Fruit fly (Drosophila melanogaster): ENCODE data around the gene CG42709.

Gene CG42709

dm6 chr3L:12806290-12806743, 16.3 kb downstream of the CG42709 start (continued):
- peak; percentile 35 for TF ChIP-seq Fer3 (tag; optimal IDR thresholded peaks at IDR 0.05)
- TF ChIP-seq CG8924 (tag; optimal IDR thresholded peaks at IDR 0.05): peak; percentile 78
- no peak for TF ChIP-seq sqz (GFP tag; optimal IDR thresholded peaks at IDR 0.05)
- TF ChIP-seq NfI (GFP tag; optimal IDR thresholded peaks at IDR 0.05): peak; percentile 61
- no peak for TF ChIP-seq sim (GFP tag; IDR thresholded peaks at IDR 0.05)
- TF ChIP-seq Trl (optimal IDR thresholded peaks at IDR 0.05): peak in 1 of 2 experiments; percentile 37
- TF ChIP-seq Trl (GFP tag; optimal IDR thresholded peaks at IDR 0.05): no peak
- TF ChIP-seq oc (tag; optimal IDR thresholded peaks at IDR 0.05): peak; percentile 64
- no peak for TF ChIP-seq zen2 (GFP tag; IDR thresholded peaks at IDR 0.05; ENCODE audit: partially characterized antibody)
- peak; percentile 52 for TF ChIP-seq Asciz (GFP tag; optimal IDR thresholded peaks at IDR 0.05)
- TF ChIP-seq Lhr (GFP tag; optimal IDR thresholded peaks at IDR 0.05): no peak
- TF ChIP-seq Xbp1 (GFP tag; optimal IDR thresholded peaks at IDR 0.05): peak; percentile 68
- no peak for TF ChIP-seq Atf6 (GFP tag; IDR thresholded peaks at IDR 0.05)
- TF ChIP-seq CG14014 (GFP tag; IDR thresholded peaks at IDR 0.05): peak; percentile 51; the same call in 1 of the 2 replicates
- TF ChIP-seq E2f2 (GFP tag; IDR thresholded peaks at IDR 0.05): no peak; the same call in 1 of the 2 replicates
- TF ChIP-seq CG9876 (GFP tag; optimal IDR thresholded peaks at IDR 0.05): no peak
- TF ChIP-seq row (GFP tag; IDR thresholded peaks at IDR 0.05): peak; percentile 72
- no peak for TF ChIP-seq Gsc (GFP tag; IDR thresholded peaks at IDR 0.05)
- no peak for TF ChIP-seq Bgb (GFP tag; IDR thresholded peaks at IDR 0.05; ENCODE audit: partially characterized antibody)
- TF ChIP-seq chinmo (GFP tag; IDR thresholded peaks at IDR 0.05; ENCODE audit: partially characterized antibody): peak; percentile 95; the same call in 3 of the 4 replicates
- TF ChIP-seq CG8290 (GFP tag; optimal IDR thresholded peaks at IDR 0.05): no peak
- peak in 1 of 2 experiments; percentile 39 for TF ChIP-seq CG8290 (tag; optimal IDR thresholded peaks at IDR 0.05)
- peak; percentile 37 for TF ChIP-seq Elba2 (GFP tag; optimal IDR thresholded peaks at IDR 0.05)
- peak; percentile 33 for TF ChIP-seq CG6254 (GFP tag; optimal IDR thresholded peaks at IDR 0.05)
- TF ChIP-seq CG6272 (GFP tag; IDR thresholded peaks at IDR 0.05): no peak
- TF ChIP-seq ato (GFP tag; IDR thresholded peaks at IDR 0.05; ENCODE audit: partially characterized antibody): no peak
- 0 out of 2 replicates have a peak, but pooled peaks have one; percentile 19 for TF ChIP-seq E2f1 (GFP tag; IDR thresholded peaks at IDR 0.05)
- TF ChIP-seq dimm (GFP tag; IDR thresholded peaks at IDR 0.05): no peak
- TF ChIP-seq Mad (GFP tag; optimal IDR thresholded peaks at IDR 0.05): peak; percentile 4
- TF ChIP-seq stc (GFP tag; IDR thresholded peaks at IDR 0.05): peak; percentile 61; the same call in 1 of the 2 replicates
- TF ChIP-seq CG7839 (tag; optimal IDR thresholded peaks at IDR 0.05): peak; percentile 63
- TF ChIP-seq bab2 (GFP tag; optimal IDR thresholded peaks at IDR 0.05): no peak
- TF ChIP-seq seq (GFP tag; IDR thresholded peaks at IDR 0.05): no peak
- peak; percentile 21 for TF ChIP-seq CG12659 (GFP tag; optimal IDR thresholded peaks at IDR 0.05)
- peak; percentile 67 for TF ChIP-seq CG17359 (tag; optimal IDR thresholded peaks at IDR 0.05)
- no peak for TF ChIP-seq Poxn (GFP tag; IDR thresholded peaks at IDR 0.05)
- no peak for TF ChIP-seq lab (GFP tag; optimal IDR thresholded peaks at IDR 0.05)
- 0 out of 3 replicates have a peak, but pooled peaks have one; percentile 41 for TF ChIP-seq tgo (GFP tag; IDR thresholded peaks at IDR 0.05)
- TF ChIP-seq Dad (GFP tag; optimal IDR thresholded peaks at IDR 0.05): no peak
- TF ChIP-seq Dll (GFP tag; IDR thresholded peaks at IDR 0.05; ENCODE audit: partially characterized antibody): no peak
- no peak for TF ChIP-seq CG11560 (tag; IDR thresholded peaks at IDR 0.05)
- TF ChIP-seq PHDP (tag; optimal IDR thresholded peaks at IDR 0.05): peak; percentile 76
- TF ChIP-seq CG10462 (GFP tag; optimal IDR thresholded peaks at IDR 0.05): peak; percentile 34
- TF ChIP-seq CG4707 (GFP tag; optimal IDR thresholded peaks at IDR 0.05): peak; percentile 22
- peak; percentile 27; the same call in 1 of the 2 replicates for TF ChIP-seq Awh (GFP tag; IDR thresholded peaks at IDR 0.05)
- no peak for TF ChIP-seq scrt (GFP tag; optimal IDR thresholded peaks at IDR 0.05)
- TF ChIP-seq CG12391 (tag; optimal IDR thresholded peaks at IDR 0.05): peak; percentile 83
- peak; percentile 49 for TF ChIP-seq fd96Cb (tag; optimal IDR thresholded peaks at IDR 0.05)
- peak; percentile 15 for TF ChIP-seq Deaf1 (tag; optimal IDR thresholded peaks at IDR 0.05)
- TF ChIP-seq CG7556 (GFP tag; optimal IDR thresholded peaks at IDR 0.05): peak; percentile 62
- peak; percentile 67 for TF ChIP-seq CG10209 (GFP tag; optimal IDR thresholded peaks at IDR 0.05)
